Fruit fly (Drosophila melanogaster): ENCODE measurements around the gene pll.

The pll gene

dm6 chr3R:27212979-27213580 lies 39.9 kb downstream of the pll start:
- no peak for TF ChIP-seq CTCF (optimal IDR thresholded peaks at IDR 0.05)
- no peak for TF ChIP-seq CG8478 (optimal IDR thresholded peaks at IDR 0.05)

- TF ChIP-seq CTCF (optimal IDR thresholded peaks at IDR 0.05) (no peak), CG8478 (optimal IDR thresholded peaks at IDR 0.05) (no peak)
Measured at dm6 chr3R:27209561-27210275, 43.3 kb downstream of the pll start.

- TF ChIP-seq CTCF (optimal IDR thresholded peaks at IDR 0.05) (no peak), CG8478 (optimal IDR thresholded peaks at IDR 0.05) (no peak)
Measured at dm6 chr3R:27208724-27209343, 44.1 kb downstream of the pll start.

- TF ChIP-seq CG8478 (optimal IDR thresholded peaks at IDR 0.05) (no peak), CTCF (optimal IDR thresholded peaks at IDR 0.05) (no peak)
Measured at dm6 chr3R:27204694-27205414, 48.1 kb downstream of the pll start.

dm6 chr3R:27203856-27204255 lies 49.1 kb downstream of the pll start:
- no peak for TF ChIP-seq CG8478 (optimal IDR thresholded peaks at IDR 0.05)
- no peak for TF ChIP-seq CTCF (optimal IDR thresholded peaks at IDR 0.05)

dm6 chr3R:27202330-27202729 lies 50.7 kb downstream of the pll start:
- TF ChIP-seq CTCF (optimal IDR thresholded peaks at IDR 0.05) (no peak), CG8478 (optimal IDR thresholded peaks at IDR 0.05) (no peak)

- TF ChIP-seq CTCF (optimal IDR thresholded peaks at IDR 0.05) (no peak), CG8478 (optimal IDR thresholded peaks at IDR 0.05) (no peak)
Measured at dm6 chr3R:27201538-27202281, 51.3 kb downstream of the pll start.

Measured in S2 (cell line).